Fruit fly (Drosophila melanogaster): Measurements from ENCODE around the gene wgn.

The wgn gene

DNA sequence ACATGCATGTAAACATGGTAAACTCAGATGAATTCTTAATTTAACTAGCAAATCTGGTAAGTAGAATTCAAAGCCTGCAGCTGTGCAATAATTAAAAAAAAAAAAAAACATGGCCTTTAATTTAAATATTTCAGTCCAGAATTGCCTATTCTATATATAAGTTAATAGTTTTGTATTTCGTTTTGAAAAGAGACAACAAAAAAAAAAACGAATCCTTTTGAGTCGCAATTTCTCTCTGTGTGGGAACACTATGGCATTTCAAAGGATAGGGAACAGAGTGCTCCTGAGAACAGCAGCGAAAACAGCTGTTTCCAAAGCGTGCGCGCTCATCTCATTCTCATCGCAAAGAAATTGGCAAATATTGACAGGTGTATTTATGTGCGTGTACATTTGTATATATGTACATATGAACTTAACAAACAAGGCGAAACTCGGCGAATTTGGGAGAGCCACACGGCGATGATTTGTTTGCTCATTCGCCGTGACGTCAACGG is 11.1 kb upstream of the wgn start (continued):
- TF ChIP-seq CG1621 (tag; optimal IDR thresholded peaks at IDR 0.05) (peak; percentile 22), CG31627 (GFP tag; optimal IDR thresholded peaks at IDR 0.05) (peak; percentile 75), CG16779 (tag; optimal IDR thresholded peaks at IDR 0.05) (peak; percentile 35), Sox14 (GFP tag; optimal IDR thresholded peaks at IDR 0.05) (peak; percentile 62), CG6792 (GFP tag; optimal IDR thresholded peaks at IDR 0.05) (peak; percentile 72), dsx (GFP tag; optimal IDR thresholded peaks at IDR 0.05; ENCODE audit: poor library complexity, severe bottlenecking) (peak; percentile 32), fd85E (GFP tag; optimal IDR thresholded peaks at IDR 0.05) (no peak), Hr39 (GFP tag; optimal IDR thresholded peaks at IDR 0.05) (peak; percentile 75), CG4318 (GFP tag; optimal IDR thresholded peaks at IDR 0.05) (peak; percentile 49), fd59A (GFP tag; optimal IDR thresholded peaks at IDR 0.05) (peak; percentile 38), topi (GFP tag; optimal IDR thresholded peaks at IDR 0.05) (peak; percentile 76), spab (GFP tag; optimal IDR thresholded peaks at IDR 0.05) (peak; percentile 43), cyc (GFP tag; optimal IDR thresholded peaks at IDR 0.05) (peak; percentile 73), CG11762 (GFP tag; optimal IDR thresholded peaks at IDR 0.05; ENCODE audit: insufficient read depth) (peak; percentile 71)

DNA sequence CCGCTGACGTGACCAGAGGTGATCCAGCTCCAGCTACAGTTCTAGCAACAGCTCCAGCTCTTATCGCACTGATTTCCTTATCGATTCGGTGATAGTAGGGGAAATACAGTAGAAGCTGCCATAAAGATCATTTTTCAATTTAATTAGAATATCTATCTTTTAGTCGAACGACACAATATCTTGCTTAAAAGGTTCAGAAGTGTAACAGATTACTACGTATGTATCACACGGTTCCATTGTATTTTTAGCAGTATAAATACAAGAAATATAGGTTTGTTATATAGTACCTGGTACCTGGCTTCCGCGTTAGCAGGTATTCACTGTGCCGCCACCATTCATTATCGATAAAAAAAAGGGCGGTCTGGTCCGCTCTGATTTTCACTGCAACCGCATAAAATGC is 10.2 kb upstream of the wgn start:
- TF ChIP-seq dsx (GFP tag; optimal IDR thresholded peaks at IDR 0.05; ENCODE audit: poor library complexity, severe bottlenecking) (no peak), CG1621 (tag; optimal IDR thresholded peaks at IDR 0.05) (peak; percentile 31), CG10669 (GFP tag; optimal IDR thresholded peaks at IDR 0.05) (peak; percentile 68), Sox15 (GFP tag; optimal IDR thresholded peaks at IDR 0.05) (peak; percentile 71), CG3919 (GFP tag; optimal IDR thresholded peaks at IDR 0.05) (peak; percentile 84), pdm3 (GFP tag; optimal IDR thresholded peaks at IDR 0.05) (peak; percentile 85), topi (GFP tag; optimal IDR thresholded peaks at IDR 0.05) (peak; percentile 82), CG6163 (GFP tag; IDR thresholded peaks at IDR 0.05) (peak; percentile 77), Blimp-1 (GFP tag; optimal IDR thresholded peaks at IDR 0.05) (peak; percentile 29), Ets21C (GFP tag; optimal IDR thresholded peaks at IDR 0.05) (peak; percentile 69), Eip93F (GFP tag; optimal IDR thresholded peaks at IDR 0.05) (peak; percentile 68), Sox102F (GFP tag; optimal IDR thresholded peaks at IDR 0.05) (peak; percentile 76), CG8319 (GFP tag; optimal IDR thresholded peaks at IDR 0.05) (peak; percentile 66), eg (GFP tag; IDR thresholded peaks at IDR 0.05) (peak; percentile 58; the same call in 2 of the 3 replicates), CG6808 (GFP tag; optimal IDR thresholded peaks at IDR 0.05) (peak; percentile 64), achi (GFP tag; optimal IDR thresholded peaks at IDR 0.05) (peak; percentile 78), CG11902 (GFP tag; optimal IDR thresholded peaks at IDR 0.05) (peak; percentile 77), Sox14 (GFP tag; optimal IDR thresholded peaks at IDR 0.05) (peak; percentile 83), CG6276 (GFP tag; optimal IDR thresholded peaks at IDR 0.05) (peak; percentile 67), CG7368 (GFP tag; optimal IDR thresholded peaks at IDR 0.05) (peak; percentile 70), CG4318 (GFP tag; optimal IDR thresholded peaks at IDR 0.05) (peak; percentile 55), Met (GFP tag; optimal IDR thresholded peaks at IDR 0.05) (peak; percentile 83), CG16779 (tag; optimal IDR thresholded peaks at IDR 0.05) (peak; percentile 28), vri (GFP tag; optimal IDR thresholded peaks at IDR 0.05) (peak; percentile 74), lz (GFP tag; optimal IDR thresholded peaks at IDR 0.05) (peak; percentile 75), CG9139 (GFP tag; optimal IDR thresholded peaks at IDR 0.05) (peak; percentile 50), Hr39 (GFP tag; optimal IDR thresholded peaks at IDR 0.05) (peak; percentile 85), CG11294 (GFP tag; IDR thresholded peaks at IDR 0.05) (peak; percentile 43; the same call in 1 of the 2 replicates), svp (GFP tag) (peak; percentile 71), dac (GFP tag; optimal IDR thresholded peaks at IDR 0.05) (peak; percentile 1), CG6792 (GFP tag; optimal IDR thresholded peaks at IDR 0.05) (peak; percentile 80), CG34406 (GFP tag; optimal IDR thresholded peaks at IDR 0.05) (peak; percentile 80), fd85E (GFP tag; optimal IDR thresholded peaks at IDR 0.05) (peak; percentile 23), CG15336 (GFP tag; IDR thresholded peaks at IDR 0.05) (peak; percentile 60), fkh (GFP tag; optimal IDR thresholded peaks at IDR 0.05) (no peak), cyc (GFP tag; optimal IDR thresholded peaks at IDR 0.05) (peak; percentile 80), Lpt (GFP tag; optimal IDR thresholded peaks at IDR 0.05) (peak; percentile 31), CG8632 (GFP tag; optimal IDR thresholded peaks at IDR 0.05) (peak; percentile 74), CG32006 (GFP tag; optimal IDR thresholded peaks at IDR 0.05) (peak; percentile 71), Ets96B (tag; optimal IDR thresholded peaks at IDR 0.05) (peak; percentile 67), CG8119 (GFP tag; IDR thresholded peaks at IDR 0.05) (peak; percentile 67), Hr4 (GFP tag; optimal IDR thresholded peaks at IDR 0.05) (peak; percentile 70), ss (GFP tag; optimal IDR thresholded peaks at IDR 0.05) (peak; percentile 8 to 64)
